Worm (Caenorhabditis elegans): Measurements from ENCODE around the gene ins-35.

DNA sequence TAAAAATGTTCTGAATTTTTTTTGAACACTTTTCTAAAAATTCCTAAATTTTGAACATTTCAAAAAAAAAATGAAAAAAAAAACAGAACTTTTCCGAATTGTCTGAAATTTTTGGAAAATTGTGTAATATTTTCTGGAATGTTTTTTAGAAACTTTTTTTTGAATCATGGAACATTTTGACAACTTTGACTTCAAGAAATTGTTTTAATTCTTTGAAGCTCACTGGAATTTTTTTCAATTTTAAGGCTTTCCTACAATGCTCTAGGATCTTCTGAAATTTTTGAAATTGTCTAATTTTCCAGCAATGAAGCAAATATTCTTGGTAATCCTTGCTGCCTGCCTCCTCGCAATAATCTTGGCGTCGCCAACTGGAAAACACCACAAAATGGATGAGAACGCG lies at the start of gene ins-35:
- TF ChIP-seq snpc-4 (tag; optimal IDR thresholded peaks at IDR 0.05), result no peak
- no peak for TF ChIP-seq egl-27 (tag; optimal IDR thresholded peaks at IDR 0.05)
- TF ChIP-seq zag-1 (tag; optimal IDR thresholded peaks at IDR 0.05), result no peak
- TF ChIP-seq ztf-11 (tag; optimal IDR thresholded peaks at IDR 0.05), result no peak
- TF ChIP-seq mml-1 (tag; optimal IDR thresholded peaks at IDR 0.05), result no peak
- no peak for TF ChIP-seq nhr-12 (tag; optimal IDR thresholded peaks at IDR 0.05)
- TF ChIP-seq ama-1 (optimal IDR thresholded peaks at IDR 0.05), result no peak
- no peak for TF ChIP-seq nhr-77 (tag; optimal IDR thresholded peaks at IDR 0.05)
